Worm (Caenorhabditis elegans) whole organism, L3 larva: Measurements from ENCODE around the gene chil-19.

ENCODE experiments used
- ceh-28 ChIP-seq: fragments of 150-350 bp; optimal IDR thresholded peaks from 2 replicates; lab custom pipeline; 2014; ENCODE audit warnings: missing biosample characterization, missing genetic modification reagents, missing genetic modification characterization
- egl-27 ChIP-seq: sonication (generic microtip); optimal IDR thresholded peaks from 4 replicates; lab custom pipeline; 2017; ENCODE audit warnings: missing biosample characterization, missing genetic modification reagents, missing genetic modification characterization
- elt-3 ChIP-seq, 3 experiments: fragments of 150-350 bp in 1 of 3; sonication (generic microtip) in 2 of 3; optimal IDR thresholded peaks; 2 replicates in 2 of 3; 4 replicates in 1 of 3; lab custom pipeline; 2014 to 2017; ENCODE audit warnings: missing biosample characterization in 3 of 3, missing genetic modification characterization in 3 of 3
- fkh-10 ChIP-seq: sonication (generic microtip); optimal IDR thresholded peaks from 2 replicates; lab custom pipeline; 2017; ENCODE audit warnings: missing biosample characterization, missing genetic modification reagents, missing genetic modification characterization
- fos-1 ChIP-seq: fragments of 150-350 bp; optimal IDR thresholded peaks from 2 replicates; lab custom pipeline; 2014; ENCODE audit warnings: missing biosample characterization, missing genetic modification characterization
- lin-15B ChIP-seq: fragments of 150-350 bp; optimal IDR thresholded peaks from 2 replicates; lab custom pipeline; 2014; ENCODE audit warnings: missing biosample characterization, missing genetic modification characterization
- nfya-1 ChIP-seq: sonication (generic microtip); optimal IDR thresholded peaks from 2 replicates; lab custom pipeline; 2017; ENCODE audit warnings: missing genetic modification characterization, mild to moderate bottlenecking, missing compliant biosample characterization, antibody characterized with exemption, moderate library complexity; ENCODE audit not compliant: insufficient read depth
- nhr-25 ChIP-seq: sonication (generic microtip); optimal IDR thresholded peaks from 2 replicates; lab custom pipeline; 2017; ENCODE audit warnings: missing biosample characterization, missing genetic modification characterization
- nhr-67 ChIP-seq: fragments of 150-350 bp; optimal IDR thresholded peaks from 2 replicates; lab custom pipeline; 2014; ENCODE audit warnings: missing biosample characterization, missing genetic modification characterization
- skn-1 ChIP-seq: fragments of 150-350 bp; optimal IDR thresholded peaks from 2 replicates; lab custom pipeline; 2014; ENCODE audit warnings: missing biosample characterization, missing genetic modification characterization
- snpc-4 ChIP-seq: fragments of 150-350 bp; optimal IDR thresholded peaks from 2 replicates; lab custom pipeline; 2014; ENCODE audit warnings: missing biosample characterization, missing genetic modification characterization
- tbx-2 ChIP-seq: sonication (generic microtip); optimal IDR thresholded peaks from 2 replicates; lab custom pipeline; 2016; ENCODE audit warnings: mild to moderate bottlenecking, missing genetic modification characterization, missing compliant biosample characterization
- unc-39 ChIP-seq: sonication (generic microtip); optimal IDR thresholded peaks from 4 replicates; lab custom pipeline; 2017; ENCODE audit warnings: missing biosample characterization, missing genetic modification characterization
- unc-62 ChIP-seq: fragments of 150-350 bp; sonication (generic microtip); optimal IDR thresholded peaks from 4 replicates; lab custom pipeline; 2014; ENCODE audit warnings: missing biosample characterization, missing genetic modification reagents, missing genetic modification characterization

DNA sequence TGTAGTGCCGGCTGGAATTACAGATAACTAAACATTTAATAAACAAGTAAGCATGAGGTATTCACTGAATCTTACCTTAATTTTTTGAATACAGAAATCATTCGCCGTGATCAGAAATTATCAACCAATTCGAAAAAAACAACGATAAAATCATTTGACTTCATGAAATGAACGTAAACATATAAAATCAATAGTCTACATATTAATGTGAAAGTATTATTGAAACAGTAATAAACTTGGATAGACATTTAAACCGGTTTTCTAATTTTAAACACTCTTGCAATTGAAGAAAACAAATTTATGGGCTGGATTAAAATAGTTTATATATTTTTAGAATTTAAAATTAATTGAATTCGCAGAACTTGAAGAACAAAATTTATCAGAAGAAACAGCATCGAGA is 12.4 kb downstream of the chil-19 start, which contains the start of gene chil-16:
- no peak for TF ChIP-seq ceh-28 (tag; lab: Kevin White, UChicago)
- no peak for TF ChIP-seq snpc-4 (tag; lab: Kevin White, UChicago)
- TF ChIP-seq tbx-2 (tag; lab: Kevin White, UChicago), result no peak
- no peak for TF ChIP-seq unc-62
- TF ChIP-seq egl-27 (tag; lab: Kevin White, UChicago), result no peak
- TF ChIP-seq nhr-67 (tag; lab: Kevin White, UChicago), result no peak
- TF ChIP-seq skn-1 (tag; lab: Kevin White, UChicago), result no peak
- no peak for TF ChIP-seq nhr-25 (tag; lab: Kevin White, UChicago)
- no peak for TF ChIP-seq elt-3 (tag; optimal IDR thresholded peaks at IDR 0.05; lab: Kevin White, UChicago)
- no peak for TF ChIP-seq unc-39 (tag; lab: Kevin White, UChicago)
- no peak for TF ChIP-seq fkh-10
- no peak for TF ChIP-seq lin-15B (tag; lab: Kevin White, UChicago)
- no peak for TF ChIP-seq fos-1 (tag; lab: Kevin White, UChicago)
- TF ChIP-seq nfya-1 (tag; lab: Kevin White, UChicago), result no peak
